Fruit fly (Drosophila melanogaster) whole organism, prepupa: ENCODE data around the gene Myo31DF.

ENCODE experiments used
- Lpt ChIP-seq: fragments of 200-800 bp; sonication (Bioruptor generic); optimal IDR thresholded peaks from 3 replicates; lab custom pipeline; 2016; ENCODE audit warnings: missing biosample characterization, missing genetic modification characterization
- Sox15 ChIP-seq: fragments of 200-800 bp; sonication (Bioruptor generic); optimal IDR thresholded peaks from 3 replicates; lab custom pipeline; 2016; ENCODE audit warnings: missing biosample characterization, missing genetic modification characterization
- lz ChIP-seq: fragments of 200-800 bp; sonication (Bioruptor generic); optimal IDR thresholded peaks from 3 replicates; lab custom pipeline; 2016; ENCODE audit warnings: missing biosample characterization, missing genetic modification characterization
- spab ChIP-seq: fragments of 200-800 bp; sonication (Bioruptor generic); optimal IDR thresholded peaks from 2 replicates; lab custom pipeline; 2017; ENCODE audit warnings: missing biosample characterization, mild to moderate bottlenecking, missing genetic modification characterization, missing genetic modification reagents
- topi ChIP-seq: fragments of 200-800 bp; sonication (Bioruptor generic); optimal IDR thresholded peaks from 3 replicates; lab custom pipeline; 2016; ENCODE audit warnings: missing biosample characterization, missing genetic modification characterization

DNA sequence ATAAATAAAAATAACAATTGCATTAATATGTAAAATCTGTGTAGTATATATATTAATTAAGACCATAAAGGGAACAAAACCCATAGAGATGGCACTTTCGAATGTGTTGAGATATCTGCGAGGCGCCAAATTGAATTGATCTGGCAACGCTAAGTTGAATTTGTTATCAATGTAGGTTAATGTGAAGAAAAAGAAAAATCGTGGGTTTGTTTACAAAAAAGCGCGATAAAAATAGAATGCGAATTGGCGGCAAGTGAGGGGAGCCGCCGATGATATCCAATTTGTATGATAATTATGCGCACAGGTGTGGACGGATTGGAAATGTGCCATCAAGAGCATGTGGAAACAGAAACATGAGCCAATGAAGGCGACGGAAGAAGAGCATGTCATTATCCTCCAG, 26.7 kb downstream of the Myo31DF start:
- TF ChIP-seq Lpt (GFP tag; lab: Kevin White, UChicago) (no peak), Sox15 (GFP tag; lab: Kevin White, UChicago) (no peak), lz (GFP tag; lab: Kevin White, UChicago) (no peak), spab (GFP tag; lab: Kevin White, UChicago) (no peak), topi (GFP tag; lab: Kevin White, UChicago) (no peak)
